Fruit fly (Drosophila melanogaster): Measurements from ENCODE around the gene GatA.

GatA gene

dm6 chr3R:19073002-19073401 is 44.3 kb upstream of the GatA start (continued):
- TF ChIP-seq trem (tag; optimal IDR thresholded peaks at IDR 0.05) (peak; percentile 40), pzg (GFP tag; optimal IDR thresholded peaks at IDR 0.05) (no peak), Vsx1 (GFP tag; optimal IDR thresholded peaks at IDR 0.05) (no peak), ssp (GFP tag; IDR thresholded peaks at IDR 0.05) (no peak), CG10959 (GFP tag; IDR thresholded peaks at IDR 0.05) (peak; percentile 46; the same call in 1 of the 2 replicates), lab (GFP tag; optimal IDR thresholded peaks at IDR 0.05) (peak; percentile 26), CG11456 (GFP tag; IDR thresholded peaks at IDR 0.05) (no peak), HLHmδ (GFP tag; optimal IDR thresholded peaks at IDR 0.05) (no peak), CG3407 (GFP tag; optimal IDR thresholded peaks at IDR 0.05) (peak; percentile 42), disco-r (GFP tag; optimal IDR thresholded peaks at IDR 0.05) (no peak), Bdp1 (GFP tag; optimal IDR thresholded peaks at IDR 0.05) (no peak), ERR (GFP tag; optimal IDR thresholded peaks at IDR 0.05) (no peak), Asciz (GFP tag; optimal IDR thresholded peaks at IDR 0.05) (peak; percentile 62), da (GFP tag; optimal IDR thresholded peaks at IDR 0.05) (no peak), CG4424 (GFP tag; optimal IDR thresholded peaks at IDR 0.05) (peak; percentile 67), pros (GFP tag; optimal IDR thresholded peaks at IDR 0.05) (no peak), sc (optimal IDR thresholded peaks at IDR 0.05) (no peak), sc (GFP tag; optimal IDR thresholded peaks at IDR 0.05) (peak; percentile 33), Rx (GFP tag; IDR thresholded peaks at IDR 0.05) (peak; percentile 41; the same call in 1 of the 2 replicates), ftz-f1 (GFP tag; optimal IDR thresholded peaks at IDR 0.05) (no peak), Neu2 (GFP tag; optimal IDR thresholded peaks at IDR 0.05; ENCODE audit: borderline replicate concordance) (no peak), gcm2 (GFP tag; optimal IDR thresholded peaks at IDR 0.05) (no peak), ato (GFP tag; IDR thresholded peaks at IDR 0.05; ENCODE audit: partially characterized antibody) (no peak), ewg (GFP tag; optimal IDR thresholded peaks at IDR 0.05) (peak; percentile 51), CG14050 (GFP tag; IDR thresholded peaks at IDR 0.05) (no peak), H15 (GFP tag; IDR thresholded peaks at IDR 0.05) (no peak), cas (GFP tag; IDR thresholded peaks at IDR 0.05) (no peak), unc-4 (GFP tag; IDR thresholded peaks at IDR 0.05; ENCODE audit: partially characterized antibody) (no peak), Dip2 (GFP tag; IDR thresholded peaks at IDR 0.05) (no peak), Atf3 (GFP tag; optimal IDR thresholded peaks at IDR 0.05) (no peak), Nf-YB (GFP tag; optimal IDR thresholded peaks at IDR 0.05) (peak; percentile 25), D19A (tag; optimal IDR thresholded peaks at IDR 0.05) (peak; percentile 57), lmd (GFP tag; IDR thresholded peaks at IDR 0.05) (peak; percentile 54), ci (GFP tag; IDR thresholded peaks at IDR 0.05) (no peak), Dip3 (GFP tag; optimal IDR thresholded peaks at IDR 0.05) (no peak), bcd (GFP tag; optimal IDR thresholded peaks at IDR 0.05) (peak; percentile 37), onecut (GFP tag; IDR thresholded peaks at IDR 0.05) (no peak), hth (optimal IDR thresholded peaks at IDR 0.05) (no peak), CG33213 (GFP tag; optimal IDR thresholded peaks at IDR 0.05) (no peak), CG1529 (GFP tag; optimal IDR thresholded peaks at IDR 0.05) (peak; percentile 66), CG4730 (GFP tag; IDR thresholded peaks at IDR 0.05) (no peak), CG8478 (optimal IDR thresholded peaks at IDR 0.05) (no peak), pb (GFP tag; optimal IDR thresholded peaks at IDR 0.05) (no peak), HLH54F (GFP tag; optimal IDR thresholded peaks at IDR 0.05) (no peak), CG16779 (GFP tag; IDR thresholded peaks at IDR 0.05) (no peak), Poxn (GFP tag; IDR thresholded peaks at IDR 0.05) (no peak), Dbx (GFP tag; IDR thresholded peaks at IDR 0.05) (no peak), NFAT (GFP tag; IDR thresholded peaks at IDR 0.05) (no peak), CG17328 (GFP tag; IDR thresholded peaks at IDR 0.05) (peak; percentile 61), CG10654 (GFP tag; optimal IDR thresholded peaks at IDR 0.05) (peak; percentile 3), CG17359 (tag; optimal IDR thresholded peaks at IDR 0.05) (peak; percentile 67), CG12942 (GFP tag; optimal IDR thresholded peaks at IDR 0.05) (no peak), CG9876 (GFP tag; optimal IDR thresholded peaks at IDR 0.05) (no peak), ttk (GFP tag; IDR thresholded peaks at IDR 0.05) (no peak)
